Worm (Caenorhabditis elegans) whole organism, mixed stage, embryonic: ENCODE results near the gene F42A9.3.

Source experiments
- bed-3 ChIP-seq: fragments of 200-800 bp; sonication (Bioruptor generic); optimal IDR thresholded peaks from 3 replicates; lab custom pipeline; 2018; ENCODE audit warnings: mild to moderate bottlenecking, missing genetic modification characterization, moderate library complexity, missing compliant biosample characterization
- blmp-1 ChIP-seq: fragments of 150-350 bp; optimal IDR thresholded peaks from 2 replicates; lab custom pipeline; 2014; ENCODE audit warnings: missing biosample characterization, missing genetic modification characterization
- ceh-39 ChIP-seq: fragments of 150-350 bp; optimal IDR thresholded peaks from 2 replicates; lab custom pipeline; 2014; ENCODE audit warnings: missing biosample characterization, missing genetic modification characterization
- ceh-43 ChIP-seq: fragments of 200-800 bp; sonication (Bioruptor generic); optimal IDR thresholded peaks from 2 replicates; lab custom pipeline; 2018; ENCODE audit warnings: mild to moderate bottlenecking, missing genetic modification characterization, moderate library complexity, missing compliant biosample characterization
- ceh-83 ChIP-seq: fragments of 200-800 bp; sonication (Bioruptor generic); optimal IDR thresholded peaks from 2 replicates; lab custom pipeline; 2018; ENCODE audit warnings: mild to moderate bottlenecking, missing genetic modification characterization, missing compliant biosample characterization
- drap-1 ChIP-seq: fragments of 200-800 bp; sonication (Bioruptor generic); optimal IDR thresholded peaks from 3 replicates; lab custom pipeline; 2018; ENCODE audit warnings: mild to moderate bottlenecking, missing genetic modification characterization, missing compliant biosample characterization
- elt-1 ChIP-seq: sonication (generic microtip); optimal IDR thresholded peaks from 2 replicates; lab custom pipeline; 2017; ENCODE audit warnings: missing genetic modification characterization, mild to moderate bottlenecking, missing compliant biosample characterization, antibody characterized with exemption, moderate library complexity, borderline replicate concordance; ENCODE audit not compliant: insufficient read depth
- elt-3 ChIP-seq: fragments of 150-350 bp; optimal IDR thresholded peaks from 2 replicates; lab custom pipeline; 2014; ENCODE audit warnings: missing biosample characterization, missing genetic modification characterization
- flh-1 ChIP-seq: fragments of 200-800 bp; sonication (Bioruptor generic); optimal IDR thresholded peaks from 2 replicates; lab custom pipeline; 2018; ENCODE audit warnings: mild to moderate bottlenecking, missing genetic modification characterization, moderate library complexity, missing compliant biosample characterization
- ham-2 ChIP-seq: fragments of 200-800 bp; sonication (Bioruptor generic); optimal IDR thresholded peaks from 2 replicates; lab custom pipeline; 2018; ENCODE audit warnings: mild to moderate bottlenecking, missing genetic modification characterization, missing compliant biosample characterization
- hlh-1 ChIP-seq: fragments of 150-350 bp; optimal IDR thresholded peaks from 2 replicates; lab custom pipeline; 2014; ENCODE audit warnings: missing biosample characterization, missing genetic modification reagents, missing genetic modification characterization
- lin-13 ChIP-seq: fragments of 150-350 bp; optimal IDR thresholded peaks from 2 replicates; lab custom pipeline; 2014; ENCODE audit warnings: missing biosample characterization, missing genetic modification characterization
- mep-1 ChIP-seq: fragments of 150-350 bp; optimal IDR thresholded peaks from 2 replicates; lab custom pipeline; 2017; ENCODE audit warnings: missing biosample characterization, missing genetic modification reagents, missing genetic modification characterization, inconsistent platforms
- mls-2 ChIP-seq: sonication (generic microtip); optimal IDR thresholded peaks from 2 replicates; lab custom pipeline; 2016; ENCODE audit warnings: mild to moderate bottlenecking, missing genetic modification characterization, moderate library complexity, missing compliant biosample characterization
- nhr-12 ChIP-seq: fragments of 150-350 bp; optimal IDR thresholded peaks from 2 replicates; lab custom pipeline; 2014; ENCODE audit warnings: missing biosample characterization, missing genetic modification characterization
- nhr-2 ChIP-seq: fragments of 150-350 bp; optimal IDR thresholded peaks from 2 replicates; lab custom pipeline; 2014; ENCODE audit warnings: missing biosample characterization, missing genetic modification characterization
- nhr-237 ChIP-seq: fragments of 150-350 bp; optimal IDR thresholded peaks from 2 replicates; lab custom pipeline; 2014; ENCODE audit warnings: missing biosample characterization, missing genetic modification characterization
- nhr-28 ChIP-seq: fragments of 150-350 bp; optimal IDR thresholded peaks from 2 replicates; lab custom pipeline; 2014; ENCODE audit warnings: missing biosample characterization, missing genetic modification characterization
- nhr-76 ChIP-seq: sonication (generic microtip); optimal IDR thresholded peaks from 2 replicates; lab custom pipeline; 2017; ENCODE audit warnings: missing biosample characterization, missing genetic modification characterization
- pha-4 ChIP-seq: fragments of 150-350 bp; optimal IDR thresholded peaks from 2 replicates; lab custom pipeline; 2018; ENCODE audit warnings: missing biosample characterization, missing genetic modification reagents, missing genetic modification characterization
- sem-2 ChIP-seq: fragments of 200-800 bp; sonication (Bioruptor generic); optimal IDR thresholded peaks from 2 replicates; lab custom pipeline; 2018; ENCODE audit warnings: mild to moderate bottlenecking, missing genetic modification characterization, missing compliant biosample characterization
- snpc-4 ChIP-seq: fragments of 150-350 bp; optimal IDR thresholded peaks from 2 replicates; lab custom pipeline; 2014; ENCODE audit warnings: missing biosample characterization, missing genetic modification characterization
- sptf-1 ChIP-seq: sonication (generic microtip); optimal IDR thresholded peaks from 2 replicates; lab custom pipeline; 2017; ENCODE audit warnings: mild to moderate bottlenecking, missing genetic modification characterization, moderate library complexity, missing compliant biosample characterization
- unc-120 ChIP-seq: sonication (generic microtip); optimal IDR thresholded peaks from 2 replicates; lab custom pipeline; 2017; ENCODE audit warnings: missing genetic modification characterization, missing compliant biosample characterization; ENCODE audit not compliant: poor library complexity, severe bottlenecking
- unc-39 ChIP-seq: fragments of 150-350 bp; optimal IDR thresholded peaks from 2 replicates; lab custom pipeline; 2014; ENCODE audit warnings: missing biosample characterization, missing genetic modification characterization
- unc-62 ChIP-seq: fragments of 150-350 bp; optimal IDR thresholded peaks from 2 replicates; lab custom pipeline; 2014; ENCODE audit warnings: missing biosample characterization, missing genetic modification reagents, missing genetic modification characterization
- zip-8 ChIP-seq: fragments of 150-350 bp; optimal IDR thresholded peaks from 2 replicates; lab custom pipeline; 2014; ENCODE audit warnings: missing biosample characterization, missing genetic modification characterization

The F42A9.3 gene

DNA sequence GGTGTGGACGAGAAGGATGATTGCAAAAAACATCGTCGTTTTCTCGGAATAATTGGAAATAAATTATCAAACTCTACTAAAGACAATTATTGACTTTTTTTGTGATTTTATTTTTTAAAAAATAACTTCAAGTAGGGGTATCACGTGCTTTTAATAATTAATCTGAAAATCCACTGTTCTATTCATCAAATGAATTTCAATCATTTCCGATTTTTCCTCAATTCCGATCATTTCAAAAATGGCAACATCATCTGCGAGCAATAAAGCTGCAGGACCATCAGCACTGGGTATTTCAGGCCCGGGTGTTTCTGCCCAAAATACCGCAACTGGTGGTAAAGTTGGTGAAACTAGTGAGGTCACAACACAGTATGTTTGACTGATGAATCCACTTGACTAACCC lies at the start of gene F42A9.3, which contains the start of gene F42A9.7:
F42A9.3 (plus strand) TSS at position 214 of the 400 bp plus-strand sequence.
F42A9.7 (minus strand) TSS at position 101 of the 400 bp plus-strand sequence.
- no peak for TF ChIP-seq ceh-83 (GFP tag; lab: Kevin White, UChicago)
- TF ChIP-seq flh-1 (GFP tag; lab: Kevin White, UChicago) = no peak
- no peak for TF ChIP-seq unc-39 (tag; lab: Kevin White, UChicago)
- TF ChIP-seq nhr-12 (tag; lab: Kevin White, UChicago) = no peak
- no peak for TF ChIP-seq ham-2 (GFP tag; lab: Kevin White, UChicago)
- TF ChIP-seq unc-120 (tag; lab: Kevin White, UChicago) = no peak
- no peak for TF ChIP-seq lin-13 (tag; lab: Kevin White, UChicago)
- no peak for TF ChIP-seq sptf-1
- no peak for TF ChIP-seq ceh-43 (GFP tag; lab: Kevin White, UChicago)
- TF ChIP-seq unc-62 = no peak
- no peak for TF ChIP-seq ceh-39
- no peak for TF ChIP-seq elt-3 (tag; lab: Kevin White, UChicago)
- TF ChIP-seq nhr-2 (tag; lab: Kevin White, UChicago) = no peak
- no peak for TF ChIP-seq sem-2
- no peak for TF ChIP-seq elt-1
- TF ChIP-seq zip-8 (tag; lab: Kevin White, UChicago) = no peak
- no peak for TF ChIP-seq drap-1 (GFP tag; lab: Kevin White, UChicago)
- TF ChIP-seq nhr-237 = no peak
- no peak for TF ChIP-seq pha-4 (tag; lab: Kevin White, UChicago)
- TF ChIP-seq hlh-1 (tag; lab: Kevin White, UChicago) = no peak

DNA sequence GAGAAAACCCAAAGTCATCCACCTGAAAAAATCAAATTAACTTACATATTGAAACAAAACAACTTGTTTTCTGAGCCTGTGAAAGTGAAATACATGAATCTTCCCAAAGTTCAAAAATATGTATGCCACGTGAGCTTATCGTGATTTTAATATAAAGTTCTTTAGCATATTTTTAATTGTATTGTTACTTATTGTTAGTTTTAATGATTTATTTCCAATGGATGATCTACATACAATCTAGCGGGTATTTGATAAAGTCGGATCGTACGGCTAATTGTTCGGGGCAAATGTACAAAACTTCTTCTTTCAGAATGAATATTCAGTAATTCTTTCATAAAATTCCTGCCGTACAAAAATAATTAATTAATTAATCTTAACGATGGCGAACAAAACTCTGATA lies 46.8 kb upstream of the F42A9.3 start, which contains the start of gene Y59H11AM.4:
Y59H11AM.4 (minus strand) TSS at position 101 of the 400 bp plus-strand sequence.
- TF ChIP-seq mls-2 (tag; lab: Kevin White, UChicago) = no peak

- TF ChIP-seq lin-13 (tag; lab: Kevin White, UChicago) (no peak), snpc-4 (tag; lab: Kevin White, UChicago) (no peak), sptf-1 (no peak), pha-4 (tag; lab: Kevin White, UChicago) (no peak), blmp-1 (tag; lab: Kevin White, UChicago) (no peak), zip-8 (tag; lab: Kevin White, UChicago) (no peak), bed-3 (no peak), nhr-28 (tag; lab: Kevin White, UChicago) (no peak), unc-39 (tag; lab: Kevin White, UChicago) (no peak), sem-2 (no peak), nhr-12 (tag; lab: Kevin White, UChicago) (no peak)
- TF ChIP-seq, all 35 proteins: peak for 0
These were observed 46.3 kb upstream of the F42A9.3 start for ce11 chrIV:8570719-8571118.

DNA sequence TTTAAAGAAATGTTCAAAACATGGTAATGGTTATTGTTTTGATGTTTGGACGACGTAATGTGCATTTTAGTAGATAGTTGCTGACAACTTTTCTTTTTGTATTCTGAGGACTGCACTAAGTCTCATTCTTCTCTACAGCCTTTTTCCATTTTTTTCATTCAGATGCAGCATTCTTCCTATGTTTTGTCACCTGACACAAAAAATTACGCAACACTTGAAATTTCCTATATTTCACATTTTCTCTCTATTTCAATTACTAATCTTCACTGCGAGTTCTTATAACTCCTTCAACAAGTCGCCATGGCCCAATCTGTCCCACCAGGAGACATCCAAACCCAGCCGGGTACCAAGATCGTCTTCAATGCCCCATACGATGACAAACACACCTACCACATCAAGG lies 45.9 kb upstream of the F42A9.3 start, which contains the start of gene Y59H11AM.1:
Y59H11AM.1 (plus strand) TSS at position 301 of the 400 bp plus-strand sequence.
- no peak for TF ChIP-seq nhr-12 (tag; lab: Kevin White, UChicago)
- TF ChIP-seq unc-62 = no peak
- no peak for TF ChIP-seq ceh-39
- no peak for TF ChIP-seq flh-1 (GFP tag; lab: Kevin White, UChicago)
- no peak for TF ChIP-seq mep-1 (tag; lab: Kevin White, UChicago)
- TF ChIP-seq mls-2 (tag; lab: Kevin White, UChicago) = no peak

DNA sequence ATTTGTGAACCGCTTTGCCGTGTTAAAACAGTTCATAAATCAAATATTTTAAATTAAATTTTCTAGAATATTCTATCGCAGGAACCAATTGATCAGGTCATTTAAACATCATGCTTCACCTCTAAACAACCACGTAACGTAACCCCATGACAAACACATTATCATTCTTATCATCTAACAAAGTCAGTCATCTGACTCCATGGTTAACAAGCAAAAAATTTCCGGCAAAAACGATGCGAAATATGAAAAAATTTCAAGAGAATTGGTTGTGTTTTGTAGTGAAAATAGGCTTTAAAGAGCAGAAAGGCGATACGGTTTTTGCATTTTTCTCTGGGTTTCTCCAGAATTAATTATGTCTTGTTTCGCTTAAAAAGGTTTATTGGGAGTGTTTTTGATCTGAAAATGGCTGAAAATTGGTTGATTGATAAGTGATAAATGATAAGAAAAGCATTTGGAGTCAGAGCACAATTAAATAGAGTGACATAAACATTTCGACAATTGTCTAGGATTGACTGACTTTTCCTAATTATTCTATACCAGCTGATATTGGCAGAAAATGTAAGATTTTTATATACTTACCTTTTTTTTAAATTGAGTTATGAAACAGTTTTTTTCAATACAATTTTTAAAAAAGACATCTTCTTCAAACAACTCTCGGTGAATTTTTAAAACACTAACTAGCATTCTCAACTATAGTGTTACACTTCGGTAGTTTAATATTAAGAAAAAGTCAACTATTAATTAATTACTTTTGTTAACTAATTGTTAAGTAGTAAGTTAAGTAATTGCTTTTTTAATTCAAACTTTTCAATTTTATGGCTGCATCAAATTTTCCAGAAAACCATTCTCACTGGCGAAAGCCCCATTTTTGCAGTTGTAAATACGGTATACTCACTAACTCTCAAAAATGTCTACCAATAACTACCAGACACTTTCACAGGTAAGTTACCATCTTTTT lies 31.7 kb upstream of the F42A9.3 start, which contains the start of gene catp-7:
catp-7 (plus strand) TSS at position 908 of the 958 bp plus-strand sequence.
- no peak for TF ChIP-seq nhr-76 (tag; lab: Kevin White, UChicago)

- TF ChIP-seq ceh-39 = no peak
- TF ChIP-seq nhr-237 = peak; percentile 26
- peak; percentile 88 for TF ChIP-seq unc-62
- TF ChIP-seq bed-3 = no peak
- no peak for TF ChIP-seq nhr-2 (tag; lab: Kevin White, UChicago)
- TF ChIP-seq hlh-1 (tag; lab: Kevin White, UChicago) = peak; percentile 8
- no peak for TF ChIP-seq ceh-43 (GFP tag; lab: Kevin White, UChicago)
- peak; percentile 44 for TF ChIP-seq unc-120 (tag; lab: Kevin White, UChicago)
- no peak for TF ChIP-seq nhr-28 (tag; lab: Kevin White, UChicago)
- no peak for TF ChIP-seq mep-1 (tag; lab: Kevin White, UChicago)
- TF ChIP-seq, all 35 proteins: peak for 4
These were observed 30.0 kb upstream of the F42A9.3 start for ce11 chrIV:8587057-8587456.
